Worm (Caenorhabditis elegans) whole organism, L4/young adult: Measurements from ENCODE around the gene C14A4.9.

Experiments
- W03F9.2 ChIP-seq: fragments of 150-350 bp; optimal IDR thresholded peaks from 2 replicates; lab custom pipeline; 2014; ENCODE audit warnings: missing biosample characterization, missing genetic modification characterization
- dao-5 ChIP-seq: sonication (generic microtip); optimal IDR thresholded peaks from 2 replicates; lab custom pipeline; 2016; ENCODE audit warnings: missing genotype, missing genetic modification characterization, moderate library complexity, missing compliant biosample characterization
- him-1 ChIP-seq: sonication (generic microtip); optimal IDR thresholded peaks from 2 replicates; lab custom pipeline; 2016; ENCODE audit warnings: missing genotype, missing genetic modification reagents, missing genetic modification characterization, missing compliant biosample characterization

DNA sequence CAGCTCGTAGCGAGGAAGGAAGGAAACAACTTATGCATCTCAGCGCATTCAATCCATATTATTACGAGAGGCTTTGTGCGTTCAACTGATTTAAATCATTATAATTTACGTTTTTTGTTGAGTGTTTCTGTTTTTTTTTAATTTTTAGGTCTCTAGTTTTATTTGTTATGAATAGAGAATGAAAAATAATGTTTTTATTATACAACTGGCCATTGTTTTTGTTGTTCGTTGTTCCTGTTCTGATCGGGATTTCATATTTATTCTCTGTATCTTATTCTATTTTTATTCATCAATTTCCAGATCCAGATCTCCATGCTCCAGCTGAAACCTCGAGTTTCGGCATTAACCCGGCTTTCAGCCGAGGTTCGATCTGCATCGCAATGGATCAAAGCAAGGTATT lies 16.8 kb upstream of the C14A4.9 start, which contains the start of gene mrps-22:
- no peak for TF ChIP-seq dao-5 (tag; lab: Kevin White, UChicago)
- no peak for TF ChIP-seq W03F9.2
- TF ChIP-seq him-1 (tag; lab: Kevin White, UChicago): no peak
